Fruit fly (Drosophila melanogaster) whole organism, pupa: ENCODE results near the gene Gsc.
A peak's percentile ranks its signal among the peaks of the same experiment; 100 is the strongest.

Experiments used
- CG10348 ChIP-seq: fragments of 200-800 bp; sonication (Bioruptor generic); IDR thresholded peaks from 2 replicates; pipeline ENCODE4 v1.3.6; 2022; ENCODE audit warnings: missing biosample characterization, missing genetic modification characterization
- CG12605 ChIP-seq: fragments of 200-800 bp; sonication (Bioruptor generic); IDR thresholded peaks from 2 replicates; pipeline ENCODE4 v1.3.6; 2022; ENCODE audit warnings: missing biosample characterization, missing genetic modification characterization
- CG13204 ChIP-seq: fragments of 200-800 bp; sonication (Bioruptor generic); optimal IDR thresholded peaks from 2 replicates; lab custom pipeline; 2018; ENCODE audit warnings: missing biosample characterization, mild to moderate bottlenecking, missing genetic modification characterization, moderate library complexity
- CG14655 ChIP-seq: fragments of 200-800 bp; sonication (Bioruptor generic); optimal IDR thresholded peaks from 3 replicates; lab custom pipeline; 2017; ENCODE audit warnings: mild to moderate bottlenecking, missing biosample characterization, missing genetic modification reagents, missing genetic modification characterization
- CG15710 ChIP-seq: fragments of 200-800 bp; sonication (Bioruptor generic); optimal IDR thresholded peaks from 2 replicates; lab custom pipeline; 2018; ENCODE audit warnings: missing biosample characterization, mild to moderate bottlenecking, missing genetic modification characterization, moderate library complexity
- CG17806 ChIP-seq: fragments of 200-800 bp; sonication (Bioruptor generic); optimal IDR thresholded peaks from 2 replicates; lab custom pipeline; 2018; ENCODE audit warnings: missing biosample characterization, mild to moderate bottlenecking, missing genetic modification characterization, moderate library complexity
- CG32121 ChIP-seq: fragments of 200-800 bp; sonication (Bioruptor generic); IDR thresholded peaks from 2 replicates; pipeline ENCODE4 v1.3.6; 2022; ENCODE audit warnings: missing biosample characterization, missing genetic modification characterization
- CG34367 ChIP-seq: fragments of 200-800 bp; sonication (Bioruptor generic); optimal IDR thresholded peaks from 2 replicates; lab custom pipeline; 2018; ENCODE audit warnings: missing biosample characterization, mild to moderate bottlenecking, missing genetic modification characterization
- CG4496 ChIP-seq: fragments of 200-800 bp; sonication (Bioruptor generic); IDR thresholded peaks from 3 replicates; pipeline ENCODE4 v1.3.6; 2022; ENCODE audit warnings: missing biosample characterization, missing genetic modification characterization
- CG8159 ChIP-seq: fragments of 200-800 bp; sonication (Bioruptor generic); optimal IDR thresholded peaks from 3 replicates; lab custom pipeline; 2018; ENCODE audit warnings: missing biosample characterization, mild to moderate bottlenecking, missing genetic modification characterization, moderate library complexity
- CG8301 ChIP-seq: fragments of 200-800 bp; sonication (Bioruptor generic); optimal IDR thresholded peaks from 2 replicates; lab custom pipeline; 2018; ENCODE audit warnings: missing biosample characterization, mild to moderate bottlenecking, missing genetic modification characterization
- CG9948 ChIP-seq: fragments of 200-800 bp; sonication (Bioruptor generic); optimal IDR thresholded peaks from 2 replicates; lab custom pipeline; 2018; ENCODE audit warnings: missing biosample characterization, mild to moderate bottlenecking, missing genetic modification characterization, moderate library complexity
- D1 ChIP-seq: fragments of 200-800 bp; sonication (Bioruptor generic); optimal IDR thresholded peaks from 2 replicates; lab custom pipeline; 2018; ENCODE audit warnings: missing biosample characterization, mild to moderate bottlenecking, missing genetic modification characterization, moderate library complexity
- EcR ChIP-seq: fragments of 200-800 bp; sonication (Bioruptor generic); optimal IDR thresholded peaks from 3 replicates; lab custom pipeline; 2019; ENCODE audit warnings: missing biosample characterization, missing genetic modification characterization, mild to moderate bottlenecking, moderate library complexity, missing genetic modification reagents
- Ets98B ChIP-seq: fragments of 200-800 bp; sonication (Bioruptor generic); IDR thresholded peaks from 2 replicates; pipeline ENCODE4 v1.3.6; 2022; ENCODE audit warnings: missing biosample characterization, missing genetic modification characterization
- Pif1A ChIP-seq: fragments of 200-800 bp; sonication (Bioruptor generic); optimal IDR thresholded peaks from 3 replicates; lab custom pipeline; 2016; ENCODE audit warnings: missing biosample characterization, missing genetic modification characterization
- Pif1B ChIP-seq: fragments of 200-800 bp; sonication (Bioruptor generic); optimal IDR thresholded peaks from 3 replicates; lab custom pipeline; 2016; ENCODE audit warnings: missing biosample characterization, missing genetic modification characterization
- Snoo ChIP-seq: fragments of 200-800 bp; sonication (Bioruptor generic); optimal IDR thresholded peaks from 3 replicates; lab custom pipeline; 2017; ENCODE audit warnings: missing biosample characterization, mild to moderate bottlenecking, missing genetic modification characterization, inconsistent platforms
- fd96Ca ChIP-seq: fragments of 200-800 bp; sonication (Bioruptor generic); IDR thresholded peaks from 3 replicates; pipeline ENCODE4 v1.3.6; 2022; ENCODE audit warnings: missing biosample characterization, missing genetic modification characterization
- gl ChIP-seq: fragments of 200-800 bp; sonication (Bioruptor generic); optimal IDR thresholded peaks from 2 replicates; lab custom pipeline; 2018; ENCODE audit warnings: missing biosample characterization, mild to moderate bottlenecking, missing genetic modification characterization
- rn ChIP-seq: fragments of 200-800 bp; sonication (Bioruptor generic); IDR thresholded peaks from 2 replicates; pipeline ENCODE4 v1.3.6; 2022; ENCODE audit warnings: missing biosample characterization, missing genetic modification characterization

The Gsc gene

dm6 chr2L:574226-574625 lies 20.3 kb downstream of the Gsc start, which contains the start of the genes Ipk2 and cold:
TSS of gene Ipk2 (minus strand) at chr2L:574264.
TSS of gene cold (plus strand) at chr2L:574291.
- peak; percentile 8 for TF ChIP-seq gl
- TF ChIP-seq CG17806 (tag; lab: Kevin White, UChicago) = peak; percentile 51
- TF ChIP-seq CG8159 (tag; lab: Kevin White, UChicago) = peak; percentile 73
- TF ChIP-seq CG32121 (GFP tag; lab: Robert Waterston, UW) = peak; percentile 65
- TF ChIP-seq Ets98B = peak; percentile 54
- TF ChIP-seq CG34367 (tag; lab: Kevin White, UChicago) = peak; percentile 39
- no peak for TF ChIP-seq Pif1B (GFP tag; lab: Kevin White, UChicago)
- peak; percentile 66 for TF ChIP-seq CG12605
- no peak for TF ChIP-seq CG13204 (GFP tag; lab: Kevin White, UChicago)
- TF ChIP-seq EcR = no peak
- peak; percentile 76; the same call in 2 of the 3 replicates for TF ChIP-seq CG4496 (GFP tag; lab: Robert Waterston, UW)
- TF ChIP-seq CG14655 = no peak
- TF ChIP-seq fd96Ca (GFP tag; lab: Robert Waterston, UW) = peak; percentile 72
- peak; percentile 37 for TF ChIP-seq rn
- TF ChIP-seq Snoo (tag; lab: Kevin White, UChicago) = peak; percentile 79
- TF ChIP-seq Pif1A (GFP tag; lab: Kevin White, UChicago) = no peak
- peak; percentile 74 for TF ChIP-seq CG15710 (tag; lab: Kevin White, UChicago)
- peak; percentile 57 for TF ChIP-seq CG9948 (tag; lab: Kevin White, UChicago)
- no peak for TF ChIP-seq CG10348 (GFP tag; lab: Robert Waterston, UW)
- no peak for TF ChIP-seq CG8301 (tag; lab: Kevin White, UChicago)

dm6 chr2L:568030-568429 lies 26.5 kb downstream of the Gsc start, which contains the start of the genes Nle and Sf3b1:
TSS of gene Nle (minus strand) at chr2L:568121.
TSS of gene Sf3b1 (plus strand) at chr2L:568340.
- TF ChIP-seq CG17806 (tag; lab: Kevin White, UChicago) (peak; percentile 7), CG9948 (tag; lab: Kevin White, UChicago) (no peak), fd96Ca (GFP tag; lab: Robert Waterston, UW) (no peak), CG15710 (tag; lab: Kevin White, UChicago) (peak; percentile 34), CG14655 (no peak), CG12605 (no peak), EcR (no peak)

dm6 chr2L:563769-564550 lies 30.5 kb downstream of the Gsc start, which contains the start of the genes uncNacbeta and CG2794:
TSS of gene uncNacbeta (minus strand) at chr2L:563819.
TSS of gene CG2794 (plus strand) at chr2L:564163.
- TF ChIP-seq D1 (tag; lab: Kevin White, UChicago) = no peak
- no peak for TF ChIP-seq Pif1B (GFP tag; lab: Kevin White, UChicago)
- TF ChIP-seq CG12605 = no peak
- TF ChIP-seq CG8159 (tag; lab: Kevin White, UChicago) = no peak
- TF ChIP-seq CG14655 = no peak
- 0 out of 3 replicates have a peak, but pooled peaks have one; percentile 22 for TF ChIP-seq fd96Ca (GFP tag; lab: Robert Waterston, UW)
- no peak for TF ChIP-seq CG8301 (tag; lab: Kevin White, UChicago)
- peak; percentile 32; the same call in 1 of the 3 replicates for TF ChIP-seq CG4496 (GFP tag; lab: Robert Waterston, UW)
- no peak for TF ChIP-seq CG17806 (tag; lab: Kevin White, UChicago)
- no peak for TF ChIP-seq Ets98B

- TF ChIP-seq CG15710 (tag; lab: Kevin White, UChicago) (no peak), CG12605 (no peak; the same call in 1 of the 2 replicates), EcR (peak; percentile 75), CG32121 (GFP tag; lab: Robert Waterston, UW) (peak; percentile 51), fd96Ca (GFP tag; lab: Robert Waterston, UW) (peak; percentile 67; the same call in 2 of the 3 replicates), gl (no peak), CG4496 (GFP tag; lab: Robert Waterston, UW) (peak; percentile 31; the same call in 1 of the 3 replicates), Ets98B (peak; percentile 32), CG13204 (GFP tag; lab: Kevin White, UChicago) (no peak), D1 (tag; lab: Kevin White, UChicago) (no peak)
- TF ChIP-seq, all 21 proteins: peak for 5
These were observed 31.2 kb downstream of the Gsc start for dm6 chr2L:563314-563713.

dm6 chr2L:559770-560567 lies 34.5 kb downstream of the Gsc start, which contains the start of gene rempA:
TSS of gene rempA (minus strand) at chr2L:560310.
- TF ChIP-seq CG8301 (tag; lab: Kevin White, UChicago) (no peak), fd96Ca (GFP tag; lab: Robert Waterston, UW) (no peak), Pif1B (GFP tag; lab: Kevin White, UChicago) (no peak), CG13204 (GFP tag; lab: Kevin White, UChicago) (no peak)

dm6 chr2L:559311-559710 lies 35.2 kb downstream of the Gsc start, which contains the start of gene Tspo:
TSS of gene Tspo (plus strand) at chr2L:559612.
- TF ChIP-seq CG17806 (tag; lab: Kevin White, UChicago) (no peak), CG8159 (tag; lab: Kevin White, UChicago) (peak; percentile 6), Ets98B (0 out of 2 replicates have a peak, but pooled peaks have one; percentile 15), CG4496 (GFP tag; lab: Robert Waterston, UW) (peak; percentile 48; the same call in 1 of the 3 replicates)
- TF ChIP-seq, all 21 proteins: peak for 3
